Worm (Caenorhabditis elegans): ENCODE results near the gene T16G1.18.

- TF ChIP-seq unc-62 (GFP tag; optimal IDR thresholded peaks at IDR 0.05): no peak
- TF ChIP-seq egl-27 (tag; optimal IDR thresholded peaks at IDR 0.05): no peak
- no peak for TF ChIP-seq lin-39 (tag; optimal IDR thresholded peaks at IDR 0.05)
- no peak for TF ChIP-seq nhr-25 (tag; optimal IDR thresholded peaks at IDR 0.05)
- no peak for TF ChIP-seq ztf-11 (tag; optimal IDR thresholded peaks at IDR 0.05)
- no peak for TF ChIP-seq eor-1 (tag; optimal IDR thresholded peaks at IDR 0.05)
- no peak for TF ChIP-seq ama-1 (optimal IDR thresholded peaks at IDR 0.05)
These were observed 3.2 kb downstream of the T16G1.18 start for ce11 chrV:12954261-12954660.

Data from whole organism, L3 larva.